Fruit fly (Drosophila melanogaster) whole organism, pupa: ENCODE results near the gene robo2.

Experiments used
- CG10348 ChIP-seq: fragments of 200-800 bp; sonication (Bioruptor generic); IDR thresholded peaks from 2 replicates; pipeline ENCODE4 v1.3.6; 2022; ENCODE audit warnings: missing biosample characterization, missing genetic modification characterization
- CG12605 ChIP-seq: fragments of 200-800 bp; sonication (Bioruptor generic); IDR thresholded peaks from 2 replicates; pipeline ENCODE4 v1.3.6; 2022; ENCODE audit warnings: missing biosample characterization, missing genetic modification characterization
- CG13204 ChIP-seq: fragments of 200-800 bp; sonication (Bioruptor generic); optimal IDR thresholded peaks from 2 replicates; lab custom pipeline; 2018; ENCODE audit warnings: missing biosample characterization, mild to moderate bottlenecking, missing genetic modification characterization, moderate library complexity
- CG14655 ChIP-seq: fragments of 200-800 bp; sonication (Bioruptor generic); optimal IDR thresholded peaks from 3 replicates; lab custom pipeline; 2017; ENCODE audit warnings: mild to moderate bottlenecking, missing biosample characterization, missing genetic modification reagents, missing genetic modification characterization
- CG15710 ChIP-seq: fragments of 200-800 bp; sonication (Bioruptor generic); optimal IDR thresholded peaks from 2 replicates; lab custom pipeline; 2018; ENCODE audit warnings: missing biosample characterization, mild to moderate bottlenecking, missing genetic modification characterization, moderate library complexity
- CG17806 ChIP-seq: fragments of 200-800 bp; sonication (Bioruptor generic); optimal IDR thresholded peaks from 2 replicates; lab custom pipeline; 2018; ENCODE audit warnings: missing biosample characterization, mild to moderate bottlenecking, missing genetic modification characterization, moderate library complexity
- CG32121 ChIP-seq: fragments of 200-800 bp; sonication (Bioruptor generic); IDR thresholded peaks from 2 replicates; pipeline ENCODE4 v1.3.6; 2022; ENCODE audit warnings: missing biosample characterization, missing genetic modification characterization
- CG34367 ChIP-seq: fragments of 200-800 bp; sonication (Bioruptor generic); optimal IDR thresholded peaks from 2 replicates; lab custom pipeline; 2018; ENCODE audit warnings: missing biosample characterization, mild to moderate bottlenecking, missing genetic modification characterization
- CG4496 ChIP-seq: fragments of 200-800 bp; sonication (Bioruptor generic); IDR thresholded peaks from 3 replicates; pipeline ENCODE4 v1.3.6; 2022; ENCODE audit warnings: missing biosample characterization, missing genetic modification characterization
- CG8159 ChIP-seq: fragments of 200-800 bp; sonication (Bioruptor generic); optimal IDR thresholded peaks from 3 replicates; lab custom pipeline; 2018; ENCODE audit warnings: missing biosample characterization, mild to moderate bottlenecking, missing genetic modification characterization, moderate library complexity
- CG8301 ChIP-seq: fragments of 200-800 bp; sonication (Bioruptor generic); optimal IDR thresholded peaks from 2 replicates; lab custom pipeline; 2018; ENCODE audit warnings: missing biosample characterization, mild to moderate bottlenecking, missing genetic modification characterization
- CG9948 ChIP-seq: fragments of 200-800 bp; sonication (Bioruptor generic); optimal IDR thresholded peaks from 2 replicates; lab custom pipeline; 2018; ENCODE audit warnings: missing biosample characterization, mild to moderate bottlenecking, missing genetic modification characterization, moderate library complexity
- D1 ChIP-seq: fragments of 200-800 bp; sonication (Bioruptor generic); optimal IDR thresholded peaks from 2 replicates; lab custom pipeline; 2018; ENCODE audit warnings: missing biosample characterization, mild to moderate bottlenecking, missing genetic modification characterization, moderate library complexity
- EcR ChIP-seq: fragments of 200-800 bp; sonication (Bioruptor generic); optimal IDR thresholded peaks from 3 replicates; lab custom pipeline; 2019; ENCODE audit warnings: missing biosample characterization, missing genetic modification characterization, mild to moderate bottlenecking, moderate library complexity, missing genetic modification reagents
- Ets98B ChIP-seq: fragments of 200-800 bp; sonication (Bioruptor generic); IDR thresholded peaks from 2 replicates; pipeline ENCODE4 v1.3.6; 2022; ENCODE audit warnings: missing biosample characterization, missing genetic modification characterization
- Pif1A ChIP-seq: fragments of 200-800 bp; sonication (Bioruptor generic); optimal IDR thresholded peaks from 3 replicates; lab custom pipeline; 2016; ENCODE audit warnings: missing biosample characterization, missing genetic modification characterization
- Pif1B ChIP-seq: fragments of 200-800 bp; sonication (Bioruptor generic); optimal IDR thresholded peaks from 3 replicates; lab custom pipeline; 2016; ENCODE audit warnings: missing biosample characterization, missing genetic modification characterization
- Snoo ChIP-seq: fragments of 200-800 bp; sonication (Bioruptor generic); optimal IDR thresholded peaks from 3 replicates; lab custom pipeline; 2017; ENCODE audit warnings: missing biosample characterization, mild to moderate bottlenecking, missing genetic modification characterization, inconsistent platforms
- fd96Ca ChIP-seq: fragments of 200-800 bp; sonication (Bioruptor generic); IDR thresholded peaks from 3 replicates; pipeline ENCODE4 v1.3.6; 2022; ENCODE audit warnings: missing biosample characterization, missing genetic modification characterization
- gl ChIP-seq: fragments of 200-800 bp; sonication (Bioruptor generic); optimal IDR thresholded peaks from 2 replicates; lab custom pipeline; 2018; ENCODE audit warnings: missing biosample characterization, mild to moderate bottlenecking, missing genetic modification characterization
- rn ChIP-seq: fragments of 200-800 bp; sonication (Bioruptor generic); IDR thresholded peaks from 2 replicates; pipeline ENCODE4 v1.3.6; 2022; ENCODE audit warnings: missing biosample characterization, missing genetic modification characterization

The robo2 gene

dm6 chr2L:1390271-1390670 lies 30.0 kb downstream of the robo2 start:
- TF ChIP-seq CG8301 (tag; lab: Kevin White, UChicago) (no peak), CG9948 (tag; lab: Kevin White, UChicago) (no peak), Pif1B (GFP tag; lab: Kevin White, UChicago) (no peak), CG8159 (tag; lab: Kevin White, UChicago) (no peak), CG14655 (no peak), CG10348 (GFP tag; lab: Robert Waterston, UW) (no peak), CG17806 (no peak), CG12605 (GFP tag; lab: Robert Waterston, UW) (no peak), CG13204 (GFP tag; lab: Kevin White, UChicago) (no peak), Ets98B (GFP tag; lab: Robert Waterston, UW) (no peak), CG32121 (GFP tag; lab: Robert Waterston, UW) (no peak), EcR (GFP tag; lab: Kevin White, UChicago) (no peak), Pif1A (GFP tag; lab: Kevin White, UChicago) (no peak), fd96Ca (GFP tag; lab: Robert Waterston, UW) (no peak), gl (tag; lab: Kevin White, UChicago) (no peak), rn (GFP tag; lab: Robert Waterston, UW) (no peak), CG34367 (no peak), D1 (tag; lab: Kevin White, UChicago) (no peak)

- TF ChIP-seq Ets98B (GFP tag; lab: Robert Waterston, UW): 0 out of 2 replicates have a peak, but pooled peaks have one; percentile 17
- no peak for TF ChIP-seq Snoo
- peak; percentile 56 for TF ChIP-seq CG15710 (tag; lab: Kevin White, UChicago)
- TF ChIP-seq Pif1B (GFP tag; lab: Kevin White, UChicago): peak; percentile 47
- peak; percentile 46 for TF ChIP-seq CG17806
- 0 out of 2 replicates have a peak, but pooled peaks have one; percentile 27 for TF ChIP-seq CG12605 (GFP tag; lab: Robert Waterston, UW)
- no peak for TF ChIP-seq D1 (tag; lab: Kevin White, UChicago)
- TF ChIP-seq CG13204 (GFP tag; lab: Kevin White, UChicago): no peak
- no peak for TF ChIP-seq CG10348 (GFP tag; lab: Robert Waterston, UW)
- 0 out of 2 replicates have a peak, but pooled peaks have one; percentile 17 for TF ChIP-seq CG32121 (GFP tag; lab: Robert Waterston, UW)
- TF ChIP-seq CG4496: 0 out of 3 replicates have a peak, but pooled peaks have one; percentile 28
- no peak for TF ChIP-seq rn (GFP tag; lab: Robert Waterston, UW)
- peak; percentile 63 for TF ChIP-seq Pif1A (GFP tag; lab: Kevin White, UChicago)
- TF ChIP-seq CG8159 (tag; lab: Kevin White, UChicago): peak; percentile 56
- TF ChIP-seq CG8301 (tag; lab: Kevin White, UChicago): peak; percentile 63
- no peak for TF ChIP-seq EcR (GFP tag; lab: Kevin White, UChicago)
- TF ChIP-seq CG34367: peak; percentile 41
- peak; percentile 72 for TF ChIP-seq CG14655
- peak; percentile 57; the same call in 1 of the 3 replicates for TF ChIP-seq fd96Ca (GFP tag; lab: Robert Waterston, UW)
- TF ChIP-seq CG9948 (tag; lab: Kevin White, UChicago): peak; percentile 55
- peak; percentile 16 for TF ChIP-seq gl (tag; lab: Kevin White, UChicago)
Measured at dm6 chr2L:1387811-1388210, 32.4 kb downstream of the robo2 start.

dm6 chr2L:1386512-1386911 lies 33.7 kb downstream of the robo2 start:
- no peak for TF ChIP-seq Pif1A (GFP tag; lab: Kevin White, UChicago)
- no peak for TF ChIP-seq CG4496

dm6 chr2L:1377635-1378034 lies 42.6 kb downstream of the robo2 start:
- TF ChIP-seq CG15710 (tag; lab: Kevin White, UChicago): no peak
- TF ChIP-seq CG17806: no peak

dm6 chr2L:1367696-1368095 lies 52.6 kb downstream of the robo2 start, which contains the start of gene CG14346:
TSS of gene CG14346 (plus strand) at chr2L:1367996.
- no peak for TF ChIP-seq CG32121 (GFP tag; lab: Robert Waterston, UW)
- no peak for TF ChIP-seq Ets98B (GFP tag; lab: Robert Waterston, UW)

dm6 chr2L:1365037-1365436 lies 55.2 kb downstream of the robo2 start:
- TF ChIP-seq CG17806: no peak
- TF ChIP-seq CG32121 (GFP tag; lab: Robert Waterston, UW): no peak
- TF ChIP-seq Pif1A (GFP tag; lab: Kevin White, UChicago): no peak
- no peak for TF ChIP-seq CG8301 (tag; lab: Kevin White, UChicago)
- TF ChIP-seq Ets98B (GFP tag; lab: Robert Waterston, UW): no peak
- TF ChIP-seq Snoo: no peak
